Fruit fly (Drosophila melanogaster) whole organism, adult: ENCODE data around the gene BthD.

Experiments used
- CG11617 ChIP-seq: fragments of 200-800 bp; sonication (Bioruptor generic); optimal IDR thresholded peaks from 2 replicates; lab custom pipeline; 2017; ENCODE audit warnings: mild to moderate bottlenecking, missing biosample characterization, missing genetic modification reagents, missing genetic modification characterization
- CG12768 ChIP-seq: fragments of 200-800 bp; sonication (Bioruptor generic); optimal IDR thresholded peaks from 2 replicates; lab custom pipeline; 2017; ENCODE audit warnings: missing biosample characterization, missing genetic modification characterization, mild to moderate bottlenecking, moderate library complexity, missing genetic modification reagents
- CG14711 ChIP-seq: fragments of 200-800 bp; sonication (Bioruptor generic); optimal IDR thresholded peaks from 2 replicates; lab custom pipeline; 2018; ENCODE audit warnings: missing biosample characterization, mild to moderate bottlenecking, missing genetic modification characterization, moderate library complexity
- CG1620 ChIP-seq: fragments of 200-800 bp; sonication (Bioruptor generic); optimal IDR thresholded peaks from 2 replicates; lab custom pipeline; 2016; ENCODE audit warnings: missing biosample characterization, missing genetic modification characterization
- CG33017 ChIP-seq: fragments of 200-800 bp; sonication (Bioruptor generic); optimal IDR thresholded peaks from 2 replicates; lab custom pipeline; 2018; ENCODE audit warnings: missing biosample characterization, mild to moderate bottlenecking, missing genetic modification characterization, moderate library complexity
- CG5204 ChIP-seq: fragments of 200-800 bp; sonication (Bioruptor generic); optimal IDR thresholded peaks from 2 replicates; lab custom pipeline; 2016; ENCODE audit warnings: missing biosample characterization, missing genetic modification characterization
- CG7045 ChIP-seq: fragments of 200-800 bp; sonication (Bioruptor generic); optimal IDR thresholded peaks from 2 replicates; lab custom pipeline; 2017; ENCODE audit warnings: missing biosample characterization, mild to moderate bottlenecking, missing genetic modification characterization
- CG7101 ChIP-seq: fragments of 200-800 bp; sonication (Bioruptor generic); optimal IDR thresholded peaks from 2 replicates; lab custom pipeline; 2018; ENCODE audit warnings: missing biosample characterization, mild to moderate bottlenecking, missing genetic modification characterization, moderate library complexity
- Clk ChIP-seq: fragments of 200-800 bp; sonication (Bioruptor generic); optimal IDR thresholded peaks from 2 replicates; lab custom pipeline; 2017; ENCODE audit warnings: missing biosample characterization, missing genetic modification characterization
- Crg-1 ChIP-seq: fragments of 200-800 bp; sonication (Bioruptor generic); optimal IDR thresholded peaks from 2 replicates; lab custom pipeline; 2016; ENCODE audit warnings: missing biosample characterization, missing genetic modification characterization
- Hr96 ChIP-seq: fragments of 200-800 bp; sonication (Bioruptor generic); optimal IDR thresholded peaks from 2 replicates; lab custom pipeline; 2016; ENCODE audit warnings: missing biosample characterization, missing genetic modification characterization
- Mnt ChIP-seq: fragments of 200-800 bp; sonication (Bioruptor generic); optimal IDR thresholded peaks from 2 replicates; lab custom pipeline; 2016; ENCODE audit warnings: missing biosample characterization, mild to moderate bottlenecking, missing genetic modification characterization
- bab1 ChIP-seq: fragments of 200-800 bp; sonication (Bioruptor generic); optimal IDR thresholded peaks from 3 replicates; lab custom pipeline; 2019; ENCODE audit warnings: missing biosample characterization, mild to moderate bottlenecking, missing genetic modification characterization, moderate library complexity
- cic ChIP-seq: fragments of 200-800 bp; sonication (Bioruptor generic); optimal IDR thresholded peaks from 2 replicates; lab custom pipeline; 2017; ENCODE audit warnings: missing biosample characterization, mild to moderate bottlenecking, missing genetic modification characterization, moderate library complexity
- cnc ChIP-seq, 2 experiments: fragments of >200 bp; optimal IDR thresholded peaks; 2 replicates each; lab custom pipeline; 2017
- kay ChIP-seq: fragments of 200-800 bp; sonication (Bioruptor generic); peaks from one replicate; lab custom pipeline; 2016; ENCODE audit warnings: missing biosample characterization, missing genetic modification characterization, borderline replicate concordance
- ovo ChIP-seq: fragments of 200-800 bp; sonication (Bioruptor generic); optimal IDR thresholded peaks from 2 replicates; lab custom pipeline; 2016; ENCODE audit warnings: missing biosample characterization, missing genetic modification characterization
- pad ChIP-seq: fragments of 200-800 bp; sonication (Bioruptor generic); optimal IDR thresholded peaks from 3 replicates; lab custom pipeline; 2017; ENCODE audit warnings: missing biosample characterization, missing genetic modification characterization, mild to moderate bottlenecking, moderate library complexity, missing genetic modification reagents
- tj ChIP-seq: fragments of 200-800 bp; sonication (Bioruptor generic); optimal IDR thresholded peaks from 3 replicates; lab custom pipeline; 2017; ENCODE audit warnings: missing biosample characterization, mild to moderate bottlenecking, missing genetic modification characterization, moderate library complexity
- toe ChIP-seq: fragments of 200-800 bp; sonication (Bioruptor generic); optimal IDR thresholded peaks from 2 replicates; lab custom pipeline; 2016; ENCODE audit warnings: missing biosample characterization, missing genetic modification characterization

Gene BthD

dm6 chrX:13611884-13612283 is at the start of gene BthD, which contains the start of gene Ndc80:
Gene BthD (plus strand): TSS chrX:13612131.
Gene Ndc80 (minus strand): TSS chrX:13612062.
- TF ChIP-seq kay (GFP tag; lab: Kevin White, UChicago) (no peak), bab1 (GFP tag; lab: Kevin White, UChicago) (peak; percentile 5), CG14711 (no peak), CG5204 (GFP tag; lab: Kevin White, UChicago) (no peak)

- TF ChIP-seq cic (GFP tag; lab: Kevin White, UChicago) (no peak), kay (GFP tag; lab: Kevin White, UChicago) (peak; percentile 54)
These were observed 48.9 kb upstream of the BthD start for dm6 chrX:13563042-13563441.

- TF ChIP-seq Clk (GFP tag; lab: Kevin White, UChicago): no peak
- TF ChIP-seq Mnt (GFP tag; lab: Kevin White, UChicago): peak; percentile 54
- TF ChIP-seq kay (GFP tag; lab: Kevin White, UChicago): no peak
- TF ChIP-seq CG14711: peak; percentile 22
- TF ChIP-seq CG5204 (GFP tag; lab: Kevin White, UChicago): peak; percentile 1
- TF ChIP-seq CG7045: no peak
- TF ChIP-seq cnc (optimal IDR thresholded peaks at IDR 0.05; lab: Kevin White, UChicago): no peak
- TF ChIP-seq CG11617 (GFP tag; lab: Kevin White, UChicago): no peak
- peak; percentile 62 for TF ChIP-seq CG1620 (GFP tag; lab: Kevin White, UChicago)
- peak; percentile 36 for TF ChIP-seq ovo (GFP tag; lab: Kevin White, UChicago)
- peak; percentile 73 for TF ChIP-seq Hr96 (GFP tag; lab: Kevin White, UChicago)
- TF ChIP-seq cic (GFP tag; lab: Kevin White, UChicago): peak; percentile 45
- TF ChIP-seq toe: peak; percentile 16
- no peak for TF ChIP-seq CG33017 (tag; lab: Kevin White, UChicago)
- peak; percentile 69 for TF ChIP-seq tj
- no peak for TF ChIP-seq CG12768 (GFP tag; lab: Kevin White, UChicago)
- TF ChIP-seq bab1 (GFP tag; lab: Kevin White, UChicago): peak; percentile 92
- peak; percentile 36 for TF ChIP-seq pad (GFP tag; lab: Kevin White, UChicago)
- TF ChIP-seq Crg-1 (GFP tag; lab: Kevin White, UChicago): peak; percentile 71
- peak; percentile 59 for TF ChIP-seq CG7101
These were observed 48.2 kb upstream of the BthD start, which contains the start of the genes CG46311 and Tpst for dm6 chrX:13563483-13564443. Gene CG46311 (plus strand): TSS chrX:13563823. Gene Tpst (plus strand): TSS chrX:13563823.

dm6 chrX:13565490-13566156 is 46.3 kb upstream of the BthD start:
- peak; percentile 5 for TF ChIP-seq toe
- TF ChIP-seq tj: peak; percentile 45
- TF ChIP-seq CG5204 (GFP tag; lab: Kevin White, UChicago): no peak
- peak; percentile 39 for TF ChIP-seq bab1 (GFP tag; lab: Kevin White, UChicago)
- TF ChIP-seq Clk (GFP tag; lab: Kevin White, UChicago): no peak
- peak; percentile 11 for TF ChIP-seq CG7101

- peak; percentile 45 for TF ChIP-seq CG1620 (GFP tag; lab: Kevin White, UChicago)
- TF ChIP-seq CG33017 (tag; lab: Kevin White, UChicago): peak; percentile 0
- TF ChIP-seq Mnt (GFP tag; lab: Kevin White, UChicago): peak; percentile 12
- peak; percentile 67 for TF ChIP-seq CG14711
- TF ChIP-seq pad (GFP tag; lab: Kevin White, UChicago): peak; percentile 31
- peak; percentile 11 for TF ChIP-seq CG5204 (GFP tag; lab: Kevin White, UChicago)
- no peak for TF ChIP-seq cic (GFP tag; lab: Kevin White, UChicago)
- peak; percentile 47 for TF ChIP-seq CG7101
- no peak for TF ChIP-seq Hr96 (GFP tag; lab: Kevin White, UChicago)
- TF ChIP-seq bab1 (GFP tag; lab: Kevin White, UChicago): peak; percentile 86
These were observed 43.8 kb upstream of the BthD start for dm6 chrX:13568127-13568526.

- TF ChIP-seq toe: no peak
- peak; percentile 96 for TF ChIP-seq tj
These were observed 43.1 kb upstream of the BthD start for dm6 chrX:13568841-13569240.

dm6 chrX:13570255-13570654 is 41.7 kb upstream of the BthD start:
- TF ChIP-seq CG1620 (GFP tag; lab: Kevin White, UChicago) (peak; percentile 15), kay (GFP tag; lab: Kevin White, UChicago) (peak; percentile 22), Crg-1 (GFP tag; lab: Kevin White, UChicago) (no peak)
